Fruit fly (Drosophila melanogaster) S2 (cell line): ENCODE measurements around the gene CG13676.

Experiments used
- CG8478 ChIP-seq: fragments of >200 bp; optimal IDR thresholded peaks from 2 replicates; lab custom pipeline; 2018
- CTCF ChIP-seq, 2 experiments: fragments of >200 bp; optimal IDR thresholded peaks; 2 replicates each; lab custom pipeline; 2018

DNA sequence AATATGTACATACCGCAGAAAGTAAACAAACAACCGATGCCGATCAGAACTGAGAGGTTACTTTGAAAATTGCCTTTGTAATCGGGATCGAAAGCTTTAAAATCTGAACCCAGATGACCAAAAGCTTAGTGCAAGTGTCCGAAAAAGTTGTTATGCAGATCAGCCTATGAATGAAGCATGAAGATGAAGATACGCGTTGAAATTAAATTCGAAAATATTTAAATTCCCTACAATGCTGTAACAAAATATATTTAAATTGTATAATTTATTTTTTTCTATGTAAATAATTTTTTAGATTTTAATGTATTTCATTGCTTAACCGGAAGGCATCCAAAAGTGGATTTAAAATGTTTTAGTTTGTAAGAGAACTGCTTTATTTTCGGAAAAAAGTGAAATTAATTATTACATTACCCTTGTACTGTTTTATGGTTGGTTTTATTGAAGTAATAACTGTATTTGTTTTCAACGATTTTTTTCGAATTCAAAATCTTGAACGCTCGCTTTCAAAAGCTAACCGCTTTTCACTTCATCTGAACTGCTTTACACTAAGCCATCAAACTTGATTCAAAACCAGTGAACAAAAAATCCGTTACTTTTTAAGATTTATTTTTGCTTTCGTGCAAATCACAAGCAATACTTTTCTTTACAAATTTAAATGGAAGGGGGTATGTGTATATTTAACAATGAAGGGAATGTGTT, 8.3 kb upstream of the CG13676 start, which contains the start of gene CG43886:
- no peak for TF ChIP-seq CG8478
- TF ChIP-seq CTCF (optimal IDR thresholded peaks at IDR 0.05; lab: Kevin White, UChicago), result no peak
